Worm (Caenorhabditis elegans) whole organism, L2 larva: Measurements from ENCODE around the gene C06E4.2.
A peak's percentile ranks its signal among the peaks of the same experiment; 100 is the strongest.

Source experiments
- F13H6.1 ChIP-seq: sonication (generic microtip); optimal IDR thresholded peaks from 2 replicates; lab custom pipeline; 2016; ENCODE audit warnings: missing genetic modification characterization, missing compliant biosample characterization
- R02D3.7 ChIP-seq: fragments of 150-350 bp; optimal IDR thresholded peaks from 2 replicates; lab custom pipeline; 2014; ENCODE audit warnings: missing biosample characterization, missing genetic modification characterization
- Y55F3AM.14 ChIP-seq: fragments of 200-800 bp; sonication (Bioruptor generic); optimal IDR thresholded peaks from 2 replicates; lab custom pipeline; 2018; ENCODE audit warnings: mild to moderate bottlenecking, missing genetic modification characterization, missing compliant biosample characterization
- ZK546.5 ChIP-seq: sonication (generic microtip); optimal IDR thresholded peaks from 2 replicates; lab custom pipeline; 2017; ENCODE audit warnings: missing biosample characterization, missing genetic modification characterization
- alr-1 ChIP-seq: fragments of 150-350 bp; optimal IDR thresholded peaks from 2 replicates; lab custom pipeline; 2014; ENCODE audit warnings: missing biosample characterization, missing genetic modification characterization
- aly-2 ChIP-seq: fragments of 150-350 bp; optimal IDR thresholded peaks from 2 replicates; lab custom pipeline; 2014; ENCODE audit warnings: missing biosample characterization, missing genetic modification characterization
- blmp-1 ChIP-seq: sonication (generic microtip); optimal IDR thresholded peaks from 2 replicates; lab custom pipeline; 2017; ENCODE audit warnings: missing genetic modification characterization, mild to moderate bottlenecking, missing compliant biosample characterization, antibody characterized with exemption, moderate library complexity; ENCODE audit not compliant: insufficient read depth
- ceh-16 ChIP-seq: fragments of 150-350 bp; optimal IDR thresholded peaks from 2 replicates; lab custom pipeline; 2014; ENCODE audit warnings: missing biosample characterization, missing genetic modification characterization
- ceh-82 ChIP-seq: fragments of 150-350 bp; optimal IDR thresholded peaks from 2 replicates; lab custom pipeline; 2014; ENCODE audit warnings: missing biosample characterization, missing genetic modification characterization
- crh-2 ChIP-seq: sonication (generic microtip); optimal IDR thresholded peaks from 2 replicates; lab custom pipeline; 2017; ENCODE audit warnings: missing biosample characterization, missing genetic modification characterization
- elt-1 ChIP-seq: fragments of 150-350 bp; optimal IDR thresholded peaks from 2 replicates; lab custom pipeline; 2014; ENCODE audit warnings: missing biosample characterization, missing genetic modification characterization
- elt-3 ChIP-seq: sonication (generic microtip); optimal IDR thresholded peaks from 2 replicates; lab custom pipeline; 2017; ENCODE audit warnings: missing biosample characterization, missing genetic modification characterization
- fos-1 ChIP-seq: fragments of 150-350 bp; optimal IDR thresholded peaks from 2 replicates; lab custom pipeline; 2014; ENCODE audit warnings: missing biosample characterization, missing genetic modification characterization
- gmeb-1 ChIP-seq: fragments of 150-350 bp; optimal IDR thresholded peaks from 2 replicates; lab custom pipeline; 2014; ENCODE audit warnings: missing biosample characterization, missing genetic modification characterization
- lin-13 ChIP-seq: fragments of 150-350 bp; optimal IDR thresholded peaks from 2 replicates; lab custom pipeline; 2014; ENCODE audit warnings: missing biosample characterization, missing genetic modification reagents, missing genetic modification characterization
- lin-39 ChIP-seq: fragments of 150-350 bp; optimal IDR thresholded peaks from 2 replicates; lab custom pipeline; 2014; ENCODE audit warnings: missing biosample characterization, missing genetic modification reagents, missing genetic modification characterization
- mab-5 ChIP-seq: fragments of 150-350 bp; optimal IDR thresholded peaks from 2 replicates; lab custom pipeline; 2014; ENCODE audit warnings: missing biosample characterization, missing genetic modification characterization
- nhr-10 ChIP-seq: sonication (generic microtip); optimal IDR thresholded peaks from 2 replicates; lab custom pipeline; 2017; ENCODE audit warnings: missing biosample characterization, missing genetic modification characterization
- nhr-11 ChIP-seq: fragments of 150-350 bp; optimal IDR thresholded peaks from 2 replicates; lab custom pipeline; 2014; ENCODE audit warnings: missing biosample characterization, missing genetic modification characterization
- nhr-21 ChIP-seq: fragments of 150-350 bp; optimal IDR thresholded peaks from 2 replicates; lab custom pipeline; 2014; ENCODE audit warnings: missing biosample characterization, missing genetic modification characterization
- nhr-23 ChIP-seq: fragments of 150-350 bp; optimal IDR thresholded peaks from 2 replicates; lab custom pipeline; 2014; ENCODE audit warnings: missing biosample characterization, missing genetic modification reagents, missing genetic modification characterization
- nhr-237 ChIP-seq: fragments of 150-350 bp; optimal IDR thresholded peaks from 2 replicates; lab custom pipeline; 2014; ENCODE audit warnings: missing biosample characterization, missing genetic modification characterization
- nhr-25 ChIP-seq: fragments of 150-350 bp; sonication (generic microtip); optimal IDR thresholded peaks from 3 replicates; lab custom pipeline; 2014; ENCODE audit warnings: missing biosample characterization, missing genetic modification characterization
- peb-1 ChIP-seq: fragments of 150-350 bp; optimal IDR thresholded peaks from 2 replicates; lab custom pipeline; 2014; ENCODE audit warnings: missing biosample characterization, missing genetic modification characterization
- sem-4 ChIP-seq: fragments of 150-350 bp; optimal IDR thresholded peaks from 2 replicates; lab custom pipeline; 2014; ENCODE audit warnings: missing biosample characterization, missing genetic modification reagents, missing genetic modification characterization
- skn-1 ChIP-seq: sonication (generic microtip); optimal IDR thresholded peaks from 2 replicates; lab custom pipeline; 2017; ENCODE audit warnings: missing biosample characterization, missing genetic modification characterization
- sma-9 ChIP-seq, 2 experiments: fragments of 150-350 bp in 1 of 2; sonication (generic microtip) in 1 of 2; optimal IDR thresholded peaks; 2 replicates each; lab custom pipeline; 2014 to 2016; ENCODE audit warnings: missing genetic modification characterization in 2 of 2, mild to moderate bottlenecking in 1 of 2, missing biosample characterization in 1 of 2, missing compliant biosample characterization in 1 of 2, missing genetic modification reagents in 1 of 2, moderate library complexity in 1 of 2
- snpc-4 ChIP-seq: fragments of 150-350 bp; optimal IDR thresholded peaks from 2 replicates; lab custom pipeline; 2014; ENCODE audit warnings: missing biosample characterization, missing genetic modification characterization
- unc-39 ChIP-seq: fragments of 150-350 bp; optimal IDR thresholded peaks from 2 replicates; lab custom pipeline; 2014; ENCODE audit warnings: missing biosample characterization, missing genetic modification characterization
- unc-55 ChIP-seq: fragments of 150-350 bp; sonication (generic microtip); optimal IDR thresholded peaks from 3 replicates; lab custom pipeline; 2014; ENCODE audit warnings: missing biosample characterization, missing genetic modification reagents, missing genetic modification characterization
- unc-62 ChIP-seq: fragments of 150-350 bp; optimal IDR thresholded peaks from 2 replicates; lab custom pipeline; 2014; ENCODE audit warnings: missing biosample characterization, missing genetic modification reagents, missing genetic modification characterization
- ztf-1 ChIP-seq: fragments of 200-800 bp; sonication (Bioruptor generic); conservative IDR thresholded peaks from 2 replicates; pipeline ENCODE4 v1.3.6; 2022; ENCODE audit warnings: missing genetic modification characterization, missing compliant biosample characterization
- ztf-11 ChIP-seq: sonication (generic microtip); optimal IDR thresholded peaks from 2 replicates; lab custom pipeline; 2017; ENCODE audit warnings: missing biosample characterization, missing genetic modification characterization
- ztf-4 ChIP-seq: fragments of 150-350 bp; optimal IDR thresholded peaks from 2 replicates; lab custom pipeline; 2014; ENCODE audit warnings: missing biosample characterization, missing genetic modification characterization

The C06E4.2 gene

ce11 chrIV:7320688-7321087 is 43.9 kb downstream of the C06E4.2 start:
- no peak for TF ChIP-seq unc-62 (GFP tag; lab: Kevin White, UChicago)
- TF ChIP-seq elt-1, result no peak
- TF ChIP-seq nhr-21 (tag; lab: Kevin White, UChicago), result no peak
- no peak for TF ChIP-seq ceh-82 (tag; lab: Kevin White, UChicago)
- TF ChIP-seq snpc-4 (tag; lab: Kevin White, UChicago), result no peak
- no peak for TF ChIP-seq alr-1 (tag; lab: Kevin White, UChicago)
- TF ChIP-seq sem-4 (tag; lab: Kevin White, UChicago), result no peak
- no peak for TF ChIP-seq skn-1
- no peak for TF ChIP-seq ceh-16 (tag; lab: Kevin White, UChicago)
- no peak for TF ChIP-seq sma-9 (GFP tag; optimal IDR thresholded peaks at IDR 0.05; lab: Kevin White, UChicago)
- no peak for TF ChIP-seq sma-9 (tag; optimal IDR thresholded peaks at IDR 0.05; lab: Kevin White, UChicago)
- TF ChIP-seq nhr-237 (tag; lab: Kevin White, UChicago), result no peak
- TF ChIP-seq ztf-1 (GFP tag; lab: Robert Waterston, UW), result no peak
- TF ChIP-seq gmeb-1 (tag; lab: Kevin White, UChicago), result no peak
- no peak for TF ChIP-seq blmp-1 (tag; lab: Kevin White, UChicago)
- TF ChIP-seq ztf-11 (tag; lab: Kevin White, UChicago), result no peak
- no peak for TF ChIP-seq elt-3 (tag; lab: Kevin White, UChicago)
- no peak for TF ChIP-seq unc-55 (GFP tag; lab: Kevin White, UChicago)

- TF ChIP-seq ztf-11 (tag; lab: Kevin White, UChicago) (no peak), lin-13 (GFP tag; lab: Kevin White, UChicago) (no peak)
Measured at ce11 chrIV:7323904-7324303, 47.1 kb downstream of the C06E4.2 start.

- TF ChIP-seq ztf-1 (GFP tag; lab: Robert Waterston, UW) (no peak), peb-1 (tag; lab: Kevin White, UChicago) (no peak), ceh-16 (tag; lab: Kevin White, UChicago) (no peak), blmp-1 (tag; lab: Kevin White, UChicago) (no peak), elt-3 (tag; lab: Kevin White, UChicago) (no peak), unc-62 (GFP tag; lab: Kevin White, UChicago) (no peak), fos-1 (tag; lab: Kevin White, UChicago) (no peak), F13H6.1 (no peak), Y55F3AM.14 (GFP tag; lab: Kevin White, UChicago) (no peak), ztf-4 (tag; lab: Kevin White, UChicago) (no peak), nhr-11 (tag; lab: Kevin White, UChicago) (no peak), lin-39 (tag; lab: Kevin White, UChicago) (no peak), mab-5 (tag; lab: Kevin White, UChicago) (no peak), nhr-23 (no peak), nhr-25 (tag; lab: Kevin White, UChicago) (no peak), ceh-82 (tag; lab: Kevin White, UChicago) (no peak), nhr-21 (tag; lab: Kevin White, UChicago) (no peak), nhr-237 (tag; lab: Kevin White, UChicago) (no peak), R02D3.7 (tag; lab: Kevin White, UChicago) (no peak), aly-2 (no peak)
Measured at ce11 chrIV:7324913-7325312, 48.2 kb downstream of the C06E4.2 start.

ce11 chrIV:7325698-7326097 is 48.9 kb downstream of the C06E4.2 start:
- TF ChIP-seq F13H6.1 (no peak), fos-1 (tag; lab: Kevin White, UChicago) (peak; percentile 96), crh-2 (tag; lab: Kevin White, UChicago) (peak; percentile 76)
- TF ChIP-seq, all 48 proteins: peak for 2

- TF ChIP-seq skn-1 (no peak), gmeb-1 (tag; lab: Kevin White, UChicago) (peak; percentile 35), elt-3 (tag; lab: Kevin White, UChicago) (no peak), nhr-237 (tag; lab: Kevin White, UChicago) (no peak), ZK546.5 (tag; lab: Kevin White, UChicago) (no peak), unc-39 (tag; lab: Kevin White, UChicago) (no peak), nhr-21 (tag; lab: Kevin White, UChicago) (no peak), sma-9 (GFP tag; optimal IDR thresholded peaks at IDR 0.05; lab: Kevin White, UChicago) (peak; percentile 29), sma-9 (tag; optimal IDR thresholded peaks at IDR 0.05; lab: Kevin White, UChicago) (no peak), ztf-1 (GFP tag; lab: Robert Waterston, UW) (no peak), unc-55 (GFP tag; lab: Kevin White, UChicago) (no peak), crh-2 (tag; lab: Kevin White, UChicago) (peak; percentile 62), fos-1 (tag; lab: Kevin White, UChicago) (peak; percentile 98), nhr-10 (tag; lab: Kevin White, UChicago) (no peak), snpc-4 (tag; lab: Kevin White, UChicago) (no peak), sem-4 (tag; lab: Kevin White, UChicago) (no peak)
Measured at ce11 chrIV:7326613-7327149, 49.9 kb downstream of the C06E4.2 start, which contains the start of gene ifo-1. ifo-1 (minus strand) TSS chrIV:7326663.
